Fruit fly (Drosophila melanogaster): ENCODE results near the gene HDAC11.
A peak's percentile ranks its signal among the peaks of the same experiment; 100 is the strongest.

dm6 chr3R:24886470-24886869, 30.4 kb upstream of the HDAC11 start:
- TF ChIP-seq Hr38 (GFP tag; optimal IDR thresholded peaks at IDR 0.05) (no peak), OdsH (GFP tag; optimal IDR thresholded peaks at IDR 0.05) (peak; percentile 44), CG6854 (GFP tag; optimal IDR thresholded peaks at IDR 0.05) (no peak), Sox102F (GFP tag; optimal IDR thresholded peaks at IDR 0.05) (peak; percentile 20), CG3919 (GFP tag; optimal IDR thresholded peaks at IDR 0.05) (peak; percentile 46), Hr4 (GFP tag; optimal IDR thresholded peaks at IDR 0.05) (peak; percentile 80), CG10631 (GFP tag; optimal IDR thresholded peaks at IDR 0.05) (no peak), CG32006 (GFP tag; optimal IDR thresholded peaks at IDR 0.05) (peak; percentile 78), CG6163 (GFP tag; IDR thresholded peaks at IDR 0.05) (peak; percentile 47; the same call in 1 of the 3 replicates), CG8632 (GFP tag; optimal IDR thresholded peaks at IDR 0.05) (peak; percentile 2), CG16779 (tag; optimal IDR thresholded peaks at IDR 0.05) (no peak), Blimp-1 (GFP tag; optimal IDR thresholded peaks at IDR 0.05) (peak; percentile 5), acj6 (GFP tag; optimal IDR thresholded peaks at IDR 0.05) (no peak), Ets96B (tag; optimal IDR thresholded peaks at IDR 0.05) (no peak)
